Fruit fly (Drosophila melanogaster) whole organism, embryonic: ENCODE measurements around the gene mus101.

Source experiments
- BEAF-32 ChIP-seq: fragments of 200-800 bp; sonication (Bioruptor generic); optimal IDR thresholded peaks from 3 replicates; lab custom pipeline; 2017; ENCODE audit warnings: missing biosample characterization, missing genetic modification characterization, mild to moderate bottlenecking, moderate library complexity, missing genetic modification reagents
- CG13624 ChIP-seq: fragments of 200-800 bp; sonication (Bioruptor generic); optimal IDR thresholded peaks from 2 replicates; lab custom pipeline; 2016; ENCODE audit warnings: missing biosample characterization, missing genetic modification characterization
- CG16813 ChIP-seq: fragments of 200-800 bp; sonication (Bioruptor generic); IDR thresholded peaks from 3 replicates; pipeline ENCODE4 v1.3.6; 2022; ENCODE audit warnings: missing biosample characterization, missing genetic modification characterization; ENCODE audit not compliant: partially characterized antibody
- CG17186 ChIP-seq: fragments of 200-800 bp; sonication (Bioruptor generic); optimal IDR thresholded peaks from 3 replicates; lab custom pipeline; 2017; ENCODE audit warnings: missing biosample characterization, missing genetic modification reagents, missing genetic modification characterization
- CG17359 ChIP-seq: fragments of 200-800 bp; sonication (Bioruptor generic); optimal IDR thresholded peaks from 3 replicates; lab custom pipeline; 2018; ENCODE audit warnings: missing biosample characterization, mild to moderate bottlenecking, missing genetic modification characterization, moderate library complexity
- CG2116 ChIP-seq: fragments of 200-800 bp; sonication (Bioruptor generic); optimal IDR thresholded peaks from 3 replicates; lab custom pipeline; 2018; ENCODE audit warnings: missing biosample characterization, mild to moderate bottlenecking, missing genetic modification characterization
- CG32772 ChIP-seq: fragments of 200-800 bp; sonication (Bioruptor generic); IDR thresholded peaks from 2 replicates; pipeline ENCODE4 v1.3.6; 2022; ENCODE audit warnings: missing biosample characterization, missing genetic modification characterization
- CG4854 ChIP-seq: fragments of 200-800 bp; sonication (Bioruptor generic); optimal IDR thresholded peaks from 2 replicates; lab custom pipeline; 2016; ENCODE audit warnings: missing biosample characterization, missing genetic modification characterization, inconsistent platforms
- CG6791 ChIP-seq: fragments of 200-800 bp; sonication (Bioruptor generic); IDR thresholded peaks from 3 replicates; pipeline ENCODE4 v1.3.6; 2022; ENCODE audit warnings: missing biosample characterization, missing genetic modification characterization; ENCODE audit not compliant: partially characterized antibody
- CG9727 ChIP-seq: fragments of 200-800 bp; sonication (Bioruptor generic); optimal IDR thresholded peaks from 3 replicates; lab custom pipeline; 2017; ENCODE audit warnings: missing biosample characterization, mild to moderate bottlenecking, missing genetic modification characterization
- CG9932 ChIP-seq: fragments of 200-800 bp; sonication (Bioruptor generic); IDR thresholded peaks from 2 replicates; pipeline ENCODE4 v1.3.6; 2022; ENCODE audit warnings: missing biosample characterization, missing genetic modification characterization
- Dbx ChIP-seq: fragments of 200-800 bp; sonication (Bioruptor generic); IDR thresholded peaks from 3 replicates; pipeline ENCODE4 v1.3.6; 2022; ENCODE audit warnings: missing biosample characterization, missing genetic modification characterization
- Dll ChIP-seq: fragments of 200-800 bp; sonication (Bioruptor generic); IDR thresholded peaks from 4 replicates; pipeline ENCODE4 v1.3.6; 2022; ENCODE audit warnings: missing biosample characterization, missing genetic modification characterization; ENCODE audit not compliant: partially characterized antibody
- Doc3 ChIP-seq: fragments of 200-800 bp; sonication (Bioruptor generic); IDR thresholded peaks from 3 replicates; pipeline ENCODE4 v1.3.6; 2022; ENCODE audit warnings: missing biosample characterization, missing genetic modification characterization; ENCODE audit not compliant: partially characterized antibody
- Dp ChIP-seq: fragments of 200-800 bp; sonication (Bioruptor generic); optimal IDR thresholded peaks from 2 replicates; lab custom pipeline; 2018; ENCODE audit warnings: missing biosample characterization, mild to moderate bottlenecking, missing genetic modification characterization, moderate library complexity
- Dref ChIP-seq: fragments of 200-800 bp; sonication (Bioruptor generic); IDR thresholded peaks from 2 replicates; pipeline ENCODE4 v1.3.6; 2022; ENCODE audit warnings: missing biosample characterization, missing genetic modification characterization
- HmgZ ChIP-seq: fragments of 200-800 bp; sonication (Bioruptor generic); optimal IDR thresholded peaks from 2 replicates; lab custom pipeline; 2018; ENCODE audit warnings: missing biosample characterization, mild to moderate bottlenecking, missing genetic modification characterization
- Hmr ChIP-seq: fragments of 200-800 bp; sonication (Bioruptor generic); optimal IDR thresholded peaks from 3 replicates; lab custom pipeline; 2017; ENCODE audit warnings: mild to moderate bottlenecking, missing biosample characterization, missing genetic modification reagents, missing genetic modification characterization
- MBD-R2 ChIP-seq: fragments of 200-800 bp; sonication (Bioruptor generic); IDR thresholded peaks from 2 replicates; pipeline ENCODE4 v1.3.6; 2022; ENCODE audit warnings: missing biosample characterization, missing genetic modification characterization
- MESR4 ChIP-seq: fragments of 200-800 bp; sonication (Bioruptor generic); optimal IDR thresholded peaks from 2 replicates; lab custom pipeline; 2018; ENCODE audit warnings: missing biosample characterization, mild to moderate bottlenecking, missing genetic modification characterization, moderate library complexity
- Max ChIP-seq: fragments of 200-800 bp; sonication (Bioruptor generic); optimal IDR thresholded peaks from 2 replicates; lab custom pipeline; 2016; ENCODE audit warnings: missing biosample characterization, mild to moderate bottlenecking, missing genetic modification characterization
- Med ChIP-seq: fragments of 200-800 bp; sonication (Bioruptor generic); peaks from one replicate; lab custom pipeline; 2016; ENCODE audit warnings: missing biosample characterization, missing genetic modification characterization, mild to moderate bottlenecking, inconsistent platforms, moderate library complexity
- Myb ChIP-seq: fragments of 200-800 bp; sonication (Bioruptor generic); optimal IDR thresholded peaks from 2 replicates; lab custom pipeline; 2016; ENCODE audit warnings: missing biosample characterization, missing genetic modification characterization
- Spps ChIP-seq: fragments of 200-800 bp; sonication (Bioruptor generic); optimal IDR thresholded peaks from 2 replicates; lab custom pipeline; 2018; ENCODE audit warnings: missing biosample characterization, mild to moderate bottlenecking, missing genetic modification characterization
- Sry-δ ChIP-seq: fragments of 200-800 bp; sonication (Bioruptor generic); optimal IDR thresholded peaks from 2 replicates; lab custom pipeline; 2016; ENCODE audit warnings: missing biosample characterization, missing genetic modification characterization
- Ssrp ChIP-seq: fragments of 200-800 bp; sonication (Bioruptor generic); optimal IDR thresholded peaks from 2 replicates; lab custom pipeline; 2018; ENCODE audit warnings: missing biosample characterization, mild to moderate bottlenecking, missing genetic modification characterization, moderate library complexity
- Xbp1 ChIP-seq: fragments of 200-800 bp; sonication (Bioruptor generic); optimal IDR thresholded peaks from 3 replicates; lab custom pipeline; 2016; ENCODE audit warnings: missing biosample characterization, mild to moderate bottlenecking, missing genetic modification characterization
- amos ChIP-seq: fragments of 200-800 bp; sonication (Bioruptor generic); IDR thresholded peaks from 2 replicates; pipeline ENCODE4 v1.3.6; 2022; ENCODE audit warnings: missing biosample characterization, missing genetic modification characterization; ENCODE audit not compliant: partially characterized antibody
- cg ChIP-seq: fragments of 200-800 bp; sonication (Bioruptor generic); optimal IDR thresholded peaks from 3 replicates; lab custom pipeline; 2019; ENCODE audit warnings: missing biosample characterization, mild to moderate bottlenecking, missing genetic modification characterization, moderate library complexity
- dm ChIP-seq: fragments of 200-800 bp; sonication (Bioruptor generic); optimal IDR thresholded peaks from 3 replicates; lab custom pipeline; 2016; ENCODE audit warnings: missing biosample characterization, missing genetic modification characterization
- hb ChIP-seq: fragments of 200-800 bp; sonication (Bioruptor generic); IDR thresholded peaks from 3 replicates; pipeline ENCODE4 v1.3.6; 2022; ENCODE audit warnings: missing biosample characterization, missing genetic modification characterization; ENCODE audit not compliant: partially characterized antibody
- insv ChIP-seq, 2 experiments: fragments of 200-800 bp; sonication (Bioruptor generic); optimal IDR thresholded peaks; 3 replicates each; lab custom pipeline; 2016 to 2018; ENCODE audit warnings: missing biosample characterization in 2 of 2, missing genetic modification characterization in 2 of 2
- inv ChIP-seq: fragments of 200-800 bp; sonication (Bioruptor generic); IDR thresholded peaks from 2 replicates; pipeline ENCODE4 v1.3.6; 2022; ENCODE audit warnings: missing biosample characterization, missing genetic modification characterization; ENCODE audit not compliant: partially characterized antibody
- klu ChIP-seq: fragments of 200-800 bp; sonication (Bioruptor generic); IDR thresholded peaks from 2 replicates; pipeline ENCODE4 v1.3.6; 2022; ENCODE audit warnings: missing biosample characterization, missing genetic modification characterization
- knrl ChIP-seq: fragments of 200-800 bp; sonication (Bioruptor generic); IDR thresholded peaks from 3 replicates; pipeline ENCODE4 v1.3.6; 2022; ENCODE audit warnings: missing biosample characterization, missing genetic modification characterization; ENCODE audit not compliant: partially characterized antibody
- mld ChIP-seq: fragments of 200-800 bp; sonication (Bioruptor generic); IDR thresholded peaks from 3 replicates; pipeline ENCODE4 v1.3.6; 2022; ENCODE audit warnings: missing biosample characterization, missing genetic modification characterization; ENCODE audit not compliant: partially characterized antibody
- nerfin-1 ChIP-seq: fragments of 200-800 bp; sonication (Bioruptor generic); optimal IDR thresholded peaks from 3 replicates; lab custom pipeline; 2019; ENCODE audit warnings: missing biosample characterization, mild to moderate bottlenecking, missing genetic modification characterization, moderate library complexity
- nerfin-2 ChIP-seq: fragments of 200-800 bp; sonication (Bioruptor generic); IDR thresholded peaks from 2 replicates; pipeline ENCODE4 v1.3.6; 2022; ENCODE audit warnings: missing biosample characterization, missing genetic modification characterization; ENCODE audit not compliant: partially characterized antibody
- phol ChIP-seq: fragments of 200-800 bp; sonication (Bioruptor generic); optimal IDR thresholded peaks from 3 replicates; lab custom pipeline; 2018; ENCODE audit warnings: missing biosample characterization, mild to moderate bottlenecking, missing genetic modification characterization, moderate library complexity
- pzg ChIP-seq: fragments of 200-800 bp; sonication (Bioruptor generic); optimal IDR thresholded peaks from 3 replicates; lab custom pipeline; 2018; ENCODE audit warnings: missing biosample characterization, mild to moderate bottlenecking, missing genetic modification characterization, moderate library complexity
- schlank ChIP-seq: fragments of 200-800 bp; sonication (Bioruptor generic); optimal IDR thresholded peaks from 2 replicates; lab custom pipeline; 2018; ENCODE audit warnings: missing biosample characterization, mild to moderate bottlenecking, missing genetic modification characterization
- sens ChIP-seq: fragments of 200-800 bp; sonication (Bioruptor generic); peaks from one replicate; lab custom pipeline; 2016; ENCODE audit warnings: missing biosample characterization, missing genetic modification characterization
- seq ChIP-seq: fragments of 200-800 bp; sonication (Bioruptor generic); IDR thresholded peaks from 2 replicates; pipeline ENCODE4 v1.3.6; 2022; ENCODE audit warnings: missing biosample characterization, missing genetic modification characterization
- shn ChIP-seq: fragments of 200-800 bp; sonication (Bioruptor generic); optimal IDR thresholded peaks from 3 replicates; lab custom pipeline; 2016; ENCODE audit warnings: missing biosample characterization, missing genetic modification characterization
- trem ChIP-seq: fragments of 200-800 bp; optimal IDR thresholded peaks from 3 replicates; lab custom pipeline; 2019; ENCODE audit warnings: missing biosample characterization, mild to moderate bottlenecking, missing genetic modification characterization, moderate library complexity
- trh ChIP-seq: fragments of 200-800 bp; sonication (Bioruptor generic); optimal IDR thresholded peaks from 2 replicates; lab custom pipeline; 2016; ENCODE audit warnings: missing biosample characterization, missing genetic modification characterization
- unc-4 ChIP-seq: fragments of 200-800 bp; sonication (Bioruptor generic); IDR thresholded peaks from 2 replicates; pipeline ENCODE4 v1.3.6; 2022; ENCODE audit warnings: missing biosample characterization, missing genetic modification characterization; ENCODE audit not compliant: partially characterized antibody
- vnd ChIP-seq: fragments of 200-800 bp; sonication (Bioruptor generic); IDR thresholded peaks from 3 replicates; pipeline ENCODE4 v1.3.6; 2022; ENCODE audit warnings: missing biosample characterization, missing genetic modification characterization; ENCODE audit not compliant: partially characterized antibody
- zf30C ChIP-seq: fragments of 200-800 bp; sonication (Bioruptor generic); optimal IDR thresholded peaks from 3 replicates; lab custom pipeline; 2018; ENCODE audit warnings: missing biosample characterization, mild to moderate bottlenecking, missing genetic modification characterization

The mus101 gene

dm6 chrX:13721934-13722333, at the start of gene mus101, which contains the start of gene Mrgn1:
Gene mus101 (plus strand): TSS chrX:13722246.
Gene Mrgn1 (minus strand): TSS chrX:13721977.
- no peak for TF ChIP-seq Spps (tag; lab: Kevin White, UChicago)
- peak; percentile 66 for TF ChIP-seq vnd (GFP tag; lab: Robert Waterston, UW)
- peak; percentile 56; the same call in 1 of the 3 replicates for TF ChIP-seq CG6791
- TF ChIP-seq insv (GFP tag; optimal IDR thresholded peaks at IDR 0.05; lab: Kevin White, UChicago): peak in 1 of 2 experiments; percentile 63
- peak; percentile 83 for TF ChIP-seq Sry-δ
- no peak for TF ChIP-seq Ssrp (tag; lab: Kevin White, UChicago)
- no peak for TF ChIP-seq CG13624 (GFP tag; lab: Kevin White, UChicago)
- TF ChIP-seq Med (GFP tag; lab: Kevin White, UChicago): peak; percentile 44
- TF ChIP-seq BEAF-32: peak; percentile 85
- no peak for TF ChIP-seq seq (GFP tag; lab: Robert Waterston, UW)
- no peak for TF ChIP-seq zf30C (GFP tag; lab: Kevin White, UChicago)
- TF ChIP-seq dm (GFP tag; lab: Kevin White, UChicago): no peak
- TF ChIP-seq mld (GFP tag; lab: Robert Waterston, UW): no peak
- TF ChIP-seq Doc3: peak; percentile 74
- no peak for TF ChIP-seq Dbx (GFP tag; lab: Robert Waterston, UW)
- TF ChIP-seq Dp (GFP tag; lab: Kevin White, UChicago): peak; percentile 78
- peak; percentile 80 for TF ChIP-seq trem (tag; lab: Kevin White, UChicago)
- TF ChIP-seq CG4854 (GFP tag; lab: Kevin White, UChicago): peak; percentile 97
- peak; percentile 38 for TF ChIP-seq phol (tag; lab: Kevin White, UChicago)
- peak; percentile 2 for TF ChIP-seq CG9727 (GFP tag; lab: Kevin White, UChicago)
- no peak for TF ChIP-seq CG17359 (tag; lab: Kevin White, UChicago)
- TF ChIP-seq CG2116 (GFP tag; lab: Kevin White, UChicago): peak; percentile 79
- peak; percentile 66 for TF ChIP-seq amos
- TF ChIP-seq unc-4: peak; percentile 85
- no peak for TF ChIP-seq schlank
- peak; percentile 15 for TF ChIP-seq MESR4 (GFP tag; lab: Kevin White, UChicago)
- TF ChIP-seq CG9932 (GFP tag; lab: Robert Waterston, UW): no peak
- TF ChIP-seq nerfin-2 (GFP tag; lab: Robert Waterston, UW): peak; percentile 57; the same call in 1 of the 2 replicates
- no peak for TF ChIP-seq Hmr (GFP tag; lab: Kevin White, UChicago)
- peak; percentile 71 for TF ChIP-seq inv (GFP tag; lab: Robert Waterston, UW)
- TF ChIP-seq MBD-R2: peak; percentile 90
- TF ChIP-seq CG16813 (GFP tag; lab: Robert Waterston, UW): peak; percentile 79
- TF ChIP-seq klu (GFP tag; lab: Robert Waterston, UW): no peak
- TF ChIP-seq HmgZ (tag; lab: Kevin White, UChicago): peak; percentile 26
- TF ChIP-seq pzg (GFP tag; lab: Kevin White, UChicago): peak; percentile 76
- no peak for TF ChIP-seq trh
- peak; percentile 72 for TF ChIP-seq Dref
- peak; percentile 93 for TF ChIP-seq Dll (GFP tag; lab: Robert Waterston, UW)
- TF ChIP-seq Xbp1 (GFP tag; lab: Kevin White, UChicago): no peak
- TF ChIP-seq sens: peak; percentile 73
- peak; percentile 13 for TF ChIP-seq Max (GFP tag; lab: Kevin White, UChicago)
- TF ChIP-seq CG32772: no peak
- TF ChIP-seq hb: peak; percentile 80
- TF ChIP-seq knrl: peak; percentile 81
- no peak for TF ChIP-seq shn (GFP tag; lab: Kevin White, UChicago)
- peak; percentile 30 for TF ChIP-seq cg (GFP tag; lab: Kevin White, UChicago)
- TF ChIP-seq Myb (GFP tag; lab: Kevin White, UChicago): peak; percentile 23
- peak; percentile 1 for TF ChIP-seq CG17186 (GFP tag; lab: Kevin White, UChicago)
- no peak for TF ChIP-seq nerfin-1 (tag; lab: Kevin White, UChicago)
